Fruit fly (Drosophila melanogaster) whole organism, embryonic: ENCODE data around the gene CheA75a.

ENCODE experiments used
- CG10959 ChIP-seq: fragments of 200-800 bp; sonication (Bioruptor generic); IDR thresholded peaks from 2 replicates; pipeline ENCODE4 v1.3.6; 2022; ENCODE audit warnings: missing biosample characterization, missing genetic modification characterization
- CG11398 ChIP-seq: fragments of 200-800 bp; sonication (Bioruptor generic); optimal IDR thresholded peaks from 2 replicates; lab custom pipeline; 2016; ENCODE audit warnings: missing biosample characterization, missing genetic modification characterization
- CG11723 ChIP-seq: fragments of 200-800 bp; sonication (Bioruptor generic); optimal IDR thresholded peaks from 2 replicates; lab custom pipeline; 2017; ENCODE audit warnings: missing biosample characterization, mild to moderate bottlenecking, missing genetic modification characterization
- CG12942 ChIP-seq: fragments of 200-800 bp; sonication (Bioruptor generic); optimal IDR thresholded peaks from 3 replicates; lab custom pipeline; 2016; ENCODE audit warnings: missing biosample characterization, missing genetic modification characterization
- CG13424 ChIP-seq: fragments of 200-800 bp; sonication (Bioruptor generic); optimal IDR thresholded peaks from 2 replicates; lab custom pipeline; 2019; ENCODE audit warnings: missing biosample characterization, mild to moderate bottlenecking, missing genetic modification characterization, moderate library complexity
- CG14050 ChIP-seq: fragments of 200-800 bp; sonication (Bioruptor generic); IDR thresholded peaks from 3 replicates; pipeline ENCODE4 v1.3.6; 2022; ENCODE audit warnings: missing biosample characterization, missing genetic modification characterization
- CG15601 ChIP-seq: fragments of 200-800 bp; sonication (Bioruptor generic); optimal IDR thresholded peaks from 3 replicates; lab custom pipeline; 2019; ENCODE audit warnings: missing biosample characterization, mild to moderate bottlenecking, missing genetic modification characterization, moderate library complexity
- CG18599 ChIP-seq: fragments of 200-800 bp; sonication (Bioruptor generic); optimal IDR thresholded peaks from 3 replicates; lab custom pipeline; 2017; ENCODE audit warnings: missing biosample characterization, missing genetic modification characterization, mild to moderate bottlenecking, moderate library complexity, missing genetic modification reagents
- CG3065 ChIP-seq: fragments of 200-800 bp; sonication (Bioruptor generic); optimal IDR thresholded peaks from 2 replicates; lab custom pipeline; 2016; ENCODE audit warnings: missing biosample characterization, missing genetic modification characterization
- CG3995 ChIP-seq: fragments of 200-800 bp; sonication (Bioruptor generic); optimal IDR thresholded peaks from 3 replicates; lab custom pipeline; 2016; ENCODE audit warnings: missing biosample characterization, missing genetic modification characterization
- CG4282 ChIP-seq: fragments of 200-800 bp; sonication (Bioruptor generic); optimal IDR thresholded peaks from 2 replicates; lab custom pipeline; 2016; ENCODE audit warnings: missing biosample characterization, missing genetic modification characterization
- CG4328 ChIP-seq: fragments of 200-800 bp; sonication (Bioruptor generic); optimal IDR thresholded peaks from 3 replicates; lab custom pipeline; 2017; ENCODE audit warnings: missing biosample characterization, missing genetic modification reagents, missing genetic modification characterization
- CG6272 ChIP-seq: fragments of 200-800 bp; sonication (Bioruptor generic); IDR thresholded peaks from 2 replicates; pipeline ENCODE4 v1.3.6; 2022; ENCODE audit warnings: missing biosample characterization, missing genetic modification characterization
- CG7839 ChIP-seq: fragments of 200-800 bp; sonication (Bioruptor generic); optimal IDR thresholded peaks from 3 replicates; lab custom pipeline; 2018; ENCODE audit warnings: missing biosample characterization, mild to moderate bottlenecking, missing genetic modification characterization, moderate library complexity
- CG7963 ChIP-seq: fragments of 200-800 bp; sonication (Bioruptor generic); IDR thresholded peaks from 3 replicates; pipeline ENCODE4 v1.3.6; 2022; ENCODE audit warnings: missing biosample characterization, missing genetic modification characterization; ENCODE audit not compliant: partially characterized antibody
- CoRest ChIP-seq: fragments of 200-800 bp; sonication (Bioruptor generic); optimal IDR thresholded peaks from 3 replicates; lab custom pipeline; 2018; ENCODE audit warnings: missing biosample characterization, mild to moderate bottlenecking, missing genetic modification characterization, moderate library complexity
- Dip3 ChIP-seq: fragments of 200-800 bp; sonication (Bioruptor generic); optimal IDR thresholded peaks from 3 replicates; lab custom pipeline; 2016; ENCODE audit warnings: missing biosample characterization, missing genetic modification characterization
- Ets65A ChIP-seq: fragments of 200-800 bp; sonication (Bioruptor generic); peaks from one replicate; lab custom pipeline; 2016; ENCODE audit warnings: missing biosample characterization, missing genetic modification characterization
- Fer3 ChIP-seq: fragments of 200-800 bp; sonication (Bioruptor generic); optimal IDR thresholded peaks from 2 replicates; lab custom pipeline; 2018; ENCODE audit warnings: missing biosample characterization, mild to moderate bottlenecking, missing genetic modification characterization, moderate library complexity
- Hr51 ChIP-seq, 2 experiments: fragments of 200-800 bp; sonication (Bioruptor generic); optimal IDR thresholded peaks; 2 replicates in 1 of 2; 3 replicates in 1 of 2; lab custom pipeline; 2016 to 2018; ENCODE audit warnings: missing biosample characterization in 2 of 2, missing genetic modification characterization in 2 of 2, mild to moderate bottlenecking in 1 of 2, moderate library complexity in 1 of 2
- Kr ChIP-seq: fragments of 200-800 bp; sonication (Bioruptor generic); optimal IDR thresholded peaks from 2 replicates; lab custom pipeline; 2017; ENCODE audit warnings: missing biosample characterization, mild to moderate bottlenecking, missing genetic modification characterization
- MBD-R2 ChIP-seq: fragments of 200-800 bp; sonication (Bioruptor generic); IDR thresholded peaks from 2 replicates; pipeline ENCODE4 v1.3.6; 2022; ENCODE audit warnings: missing biosample characterization, missing genetic modification characterization
- Med ChIP-seq: fragments of 200-800 bp; sonication (Bioruptor generic); peaks from one replicate; lab custom pipeline; 2016; ENCODE audit warnings: missing biosample characterization, missing genetic modification characterization, mild to moderate bottlenecking, inconsistent platforms, moderate library complexity
- Nf-YA ChIP-seq: fragments of 200-800 bp; sonication (Bioruptor generic); IDR thresholded peaks from 2 replicates; pipeline ENCODE4 v1.3.6; 2022; ENCODE audit warnings: missing biosample characterization, missing genetic modification characterization
- PHDP ChIP-seq: fragments of 200-800 bp; sonication (Bioruptor generic); optimal IDR thresholded peaks from 3 replicates; lab custom pipeline; 2018; ENCODE audit warnings: missing biosample characterization, mild to moderate bottlenecking, missing genetic modification characterization, moderate library complexity
- Ssrp ChIP-seq: fragments of 200-800 bp; sonication (Bioruptor generic); optimal IDR thresholded peaks from 2 replicates; lab custom pipeline; 2018; ENCODE audit warnings: missing biosample characterization, mild to moderate bottlenecking, missing genetic modification characterization, moderate library complexity
- abd-A ChIP-seq: fragments of 200-800 bp; sonication (Bioruptor generic); optimal IDR thresholded peaks from 3 replicates; lab custom pipeline; 2019; ENCODE audit warnings: missing biosample characterization, mild to moderate bottlenecking, missing genetic modification characterization, moderate library complexity
- bcd ChIP-seq: fragments of 200-800 bp; sonication (Bioruptor generic); optimal IDR thresholded peaks from 2 replicates; lab custom pipeline; 2017; ENCODE audit warnings: missing biosample characterization, mild to moderate bottlenecking, missing genetic modification characterization
- croc ChIP-seq: fragments of 200-800 bp; sonication (Bioruptor generic); conservative IDR thresholded peaks from 3 replicates; pipeline ENCODE4 v1.3.6; 2022; ENCODE audit warnings: missing biosample characterization, missing genetic modification characterization
- ewg ChIP-seq: fragments of 200-800 bp; sonication (Bioruptor generic); optimal IDR thresholded peaks from 3 replicates; lab custom pipeline; 2017; ENCODE audit warnings: mild to moderate bottlenecking, missing biosample characterization, missing genetic modification reagents, missing genetic modification characterization
- fd102C ChIP-seq: fragments of 200-800 bp; sonication (Bioruptor generic); optimal IDR thresholded peaks from 2 replicates; lab custom pipeline; 2018; ENCODE audit warnings: missing biosample characterization, mild to moderate bottlenecking, missing genetic modification characterization, moderate library complexity
- fd64A ChIP-seq: fragments of 200-800 bp; sonication (Bioruptor generic); optimal IDR thresholded peaks from 3 replicates; lab custom pipeline; 2018; ENCODE audit warnings: missing biosample characterization, mild to moderate bottlenecking, missing genetic modification characterization
- fru ChIP-seq: fragments of >200 bp; optimal IDR thresholded peaks from 2 replicates; lab custom pipeline; 2017
- gce ChIP-seq: fragments of 200-800 bp; sonication (Bioruptor generic); IDR thresholded peaks from 3 replicates; pipeline ENCODE4 v1.3.6; 2022; ENCODE audit warnings: missing biosample characterization, missing genetic modification characterization
- gcm ChIP-seq: fragments of 200-800 bp; sonication (Bioruptor generic); optimal IDR thresholded peaks from 2 replicates; lab custom pipeline; 2019; ENCODE audit warnings: missing biosample characterization, mild to moderate bottlenecking, missing genetic modification characterization, moderate library complexity
- grn ChIP-seq: fragments of 200-800 bp; sonication (Bioruptor generic); optimal IDR thresholded peaks from 3 replicates; lab custom pipeline; 2017; ENCODE audit warnings: missing biosample characterization, missing genetic modification characterization
- her ChIP-seq: fragments of 200-800 bp; sonication (Bioruptor generic); optimal IDR thresholded peaks from 2 replicates; lab custom pipeline; 2016; ENCODE audit warnings: missing biosample characterization, missing genetic modification characterization
- jumu ChIP-seq: fragments of 200-800 bp; sonication (Bioruptor generic); optimal IDR thresholded peaks from 3 replicates; lab custom pipeline; 2016; ENCODE audit warnings: missing biosample characterization, missing genetic modification characterization
- kni ChIP-seq: fragments of 200-800 bp; sonication (Bioruptor generic); optimal IDR thresholded peaks from 3 replicates; lab custom pipeline; 2017; ENCODE audit warnings: mild to moderate bottlenecking, missing biosample characterization, missing genetic modification reagents, missing genetic modification characterization
- lola ChIP-seq, 3 experiments: fragments of >200 bp in 2 of 3; fragments of 200-800 bp in 1 of 3; sonication (Bioruptor generic) in 1 of 3; optimal IDR thresholded peaks; 2 replicates each; lab custom pipeline; 2017 to 2019; ENCODE audit warnings: missing biosample characterization in 3 of 3, missing genetic modification characterization in 3 of 3, mild to moderate bottlenecking in 1 of 3, moderate library complexity in 1 of 3
- lov ChIP-seq, 2 experiments: fragments of 200-800 bp in 1 of 2; fragments of >200 bp in 1 of 2; sonication (Bioruptor generic) in 1 of 2; IDR thresholded peaks in 1 of 2; optimal IDR thresholded peaks in 1 of 2; 2 replicates in 1 of 2; 3 replicates in 1 of 2; pipeline versions ENCODE4 v1.3.6 to Lab custom; 2017 to 2022; ENCODE audit warnings: missing biosample characterization in 1 of 2, missing genetic modification characterization in 1 of 2
- oc ChIP-seq: fragments of 200-800 bp; sonication (Bioruptor generic); optimal IDR thresholded peaks from 2 replicates; lab custom pipeline; 2018; ENCODE audit warnings: missing biosample characterization, mild to moderate bottlenecking, missing genetic modification characterization, moderate library complexity
- org-1 ChIP-seq: fragments of 200-800 bp; sonication (Bioruptor generic); optimal IDR thresholded peaks from 2 replicates; lab custom pipeline; 2017; ENCODE audit warnings: missing biosample characterization, missing genetic modification characterization
- pros ChIP-seq: fragments of 200-800 bp; sonication (Bioruptor generic); optimal IDR thresholded peaks from 3 replicates; lab custom pipeline; 2019; ENCODE audit warnings: missing biosample characterization, mild to moderate bottlenecking, missing genetic modification characterization, moderate library complexity
- sens ChIP-seq: fragments of 200-800 bp; sonication (Bioruptor generic); peaks from one replicate; lab custom pipeline; 2016; ENCODE audit warnings: missing biosample characterization, missing genetic modification characterization
- sim ChIP-seq: fragments of 200-800 bp; sonication (Bioruptor generic); IDR thresholded peaks from 2 replicates; pipeline ENCODE4 v1.3.6; 2022; ENCODE audit warnings: missing biosample characterization, missing genetic modification characterization
- slou ChIP-seq: fragments of 200-800 bp; sonication (Bioruptor generic); optimal IDR thresholded peaks from 3 replicates; lab custom pipeline; 2016; ENCODE audit warnings: missing biosample characterization, missing genetic modification characterization
- tgo ChIP-seq: fragments of 200-800 bp; sonication (Bioruptor generic); IDR thresholded peaks from 3 replicates; pipeline ENCODE4 v1.3.6; 2022; ENCODE audit warnings: missing biosample characterization, missing genetic modification characterization
- wdn ChIP-seq: fragments of 200-800 bp; sonication (Bioruptor generic); IDR thresholded peaks from 2 replicates; pipeline ENCODE4 v1.3.6; 2022; ENCODE audit warnings: missing biosample characterization, missing genetic modification characterization

The CheA75a gene

DNA sequence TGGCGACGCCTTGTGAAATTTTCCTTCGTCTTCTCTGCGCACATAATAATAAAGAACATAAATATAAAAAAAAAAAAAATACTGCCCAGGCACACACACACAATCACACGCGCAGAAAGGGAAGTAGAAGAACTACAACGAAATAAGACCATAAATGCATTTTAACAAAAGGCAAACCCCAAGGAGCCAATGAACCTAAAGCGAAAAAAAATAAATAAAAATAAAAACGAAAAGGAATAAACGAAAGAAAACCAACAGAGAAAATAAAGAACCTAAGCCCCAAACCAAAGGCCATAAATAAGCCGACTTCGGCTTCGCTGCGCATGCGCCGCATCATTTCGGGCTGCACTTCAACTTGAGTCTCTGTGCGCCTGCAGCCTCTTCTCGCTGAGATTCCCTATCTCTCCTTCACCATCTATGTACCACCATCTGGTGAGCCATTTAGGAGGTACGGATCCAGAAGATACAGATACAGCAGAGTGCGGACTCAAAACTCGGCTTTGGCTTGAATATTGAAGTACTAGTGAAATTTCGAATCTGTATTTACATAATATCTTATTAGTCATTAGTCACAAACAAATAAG lies 30.5 kb upstream of the CheA75a start (continued):
- peak; percentile 22 for TF ChIP-seq pros (GFP tag; lab: Kevin White, UChicago)
- no peak for TF ChIP-seq CG18599 (GFP tag; lab: Kevin White, UChicago)
- no peak for TF ChIP-seq croc
- TF ChIP-seq wdn (GFP tag; lab: Robert Waterston, UW) = no peak
- no peak for TF ChIP-seq fd102C (GFP tag; lab: Kevin White, UChicago)
- no peak for TF ChIP-seq bcd
- TF ChIP-seq lov (optimal IDR thresholded peaks at IDR 0.05; lab: Kevin White, UChicago) = no peak
- no peak for TF ChIP-seq lov (GFP tag; IDR thresholded peaks at IDR 0.05; lab: Robert Waterston, UW)
- TF ChIP-seq CG12942 (GFP tag; lab: Kevin White, UChicago) = no peak
- TF ChIP-seq CG3995 = no peak
- TF ChIP-seq PHDP (tag; lab: Kevin White, UChicago) = no peak
- TF ChIP-seq Fer3 (tag; lab: Kevin White, UChicago) = no peak
- TF ChIP-seq CG3065 = no peak
- no peak for TF ChIP-seq CG7963
- no peak for TF ChIP-seq gce (GFP tag; lab: Robert Waterston, UW)
- TF ChIP-seq kni (GFP tag; lab: Kevin White, UChicago) = peak; percentile 18
- TF ChIP-seq abd-A (tag; lab: Kevin White, UChicago) = no peak
- no peak for TF ChIP-seq Dip3 (GFP tag; lab: Kevin White, UChicago)
- peak; percentile 18 for TF ChIP-seq Kr (GFP tag; lab: Kevin White, UChicago)
- TF ChIP-seq jumu (GFP tag; lab: Kevin White, UChicago) = no peak
- TF ChIP-seq CG7839 = no peak
- TF ChIP-seq gcm (GFP tag; lab: Kevin White, UChicago) = no peak
- no peak for TF ChIP-seq slou (GFP tag; lab: Kevin White, UChicago)
- no peak for TF ChIP-seq org-1 (GFP tag; lab: Kevin White, UChicago)
- no peak for TF ChIP-seq MBD-R2

DNA sequence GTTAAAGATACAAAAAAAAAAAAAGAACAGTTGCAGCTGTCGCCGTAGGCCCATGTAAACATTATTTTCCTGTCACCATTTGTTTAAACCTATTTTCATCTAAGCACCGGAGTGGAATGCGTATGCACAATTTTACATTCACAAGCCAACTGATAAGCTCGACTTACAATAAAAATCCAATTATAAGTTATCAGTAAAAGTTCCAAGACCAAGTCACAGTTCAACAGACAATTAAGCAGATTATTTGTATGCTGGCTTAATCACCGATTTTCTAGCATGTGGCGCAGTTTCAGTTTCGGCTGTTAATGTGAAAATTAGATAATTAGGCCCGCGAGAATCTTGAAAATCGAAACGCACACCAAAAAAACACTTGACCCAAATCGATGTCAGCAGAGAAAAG lies 29.6 kb upstream of the CheA75a start:
- TF ChIP-seq lola (GFP tag; optimal IDR thresholded peaks at IDR 0.05; lab: Kevin White, UChicago) (no peak), fd102C (GFP tag; lab: Kevin White, UChicago) (no peak), CG11723 (no peak), Ets65A (GFP tag; lab: Kevin White, UChicago) (peak; percentile 17), oc (tag; lab: Kevin White, UChicago) (peak; percentile 38)

DNA sequence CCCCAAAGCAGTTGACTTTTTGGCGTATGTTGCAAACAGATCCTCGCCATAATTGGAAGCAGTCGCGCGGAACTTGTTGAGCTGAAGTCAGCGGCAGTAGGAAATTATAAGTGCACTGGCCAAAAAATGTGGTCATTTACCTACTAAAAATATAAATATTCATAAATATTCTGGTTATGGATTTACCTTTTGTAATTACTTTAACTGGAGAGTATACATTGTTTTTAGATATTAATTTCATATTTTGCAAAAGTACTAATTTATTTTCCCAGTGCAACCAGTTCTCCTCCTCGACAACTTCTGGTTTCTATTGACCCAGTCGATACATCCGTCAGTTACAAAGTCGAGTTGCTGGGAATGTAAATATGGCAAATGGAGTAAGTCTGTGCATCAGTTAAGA lies 28.5 kb upstream of the CheA75a start:
- TF ChIP-seq jumu (GFP tag; lab: Kevin White, UChicago) (no peak), CG11398 (GFP tag; lab: Kevin White, UChicago) (no peak), Med (GFP tag; lab: Kevin White, UChicago) (peak; percentile 36), CG13424 (tag; lab: Kevin White, UChicago) (peak; percentile 20), CG4328 (no peak), CG10959 (GFP tag; lab: Robert Waterston, UW) (peak; percentile 71), CG4282 (no peak), grn (no peak), CG14050 (GFP tag; lab: Robert Waterston, UW) (no peak), fd64A (no peak), CoRest (no peak), Hr51 (GFP tag; optimal IDR thresholded peaks at IDR 0.05; lab: Kevin White, UChicago) (peak in 1 of 2 experiments; percentile 7), fru (no peak), sens (GFP tag; lab: Kevin White, UChicago) (peak; percentile 74), her (no peak), CG15601 (tag; lab: Kevin White, UChicago) (peak; percentile 2), CG7839 (peak; percentile 43), CG6272 (GFP tag; lab: Robert Waterston, UW) (no peak), sim (GFP tag; lab: Robert Waterston, UW) (peak; percentile 42; the same call in 1 of the 2 replicates), Nf-YA (GFP tag; lab: Robert Waterston, UW) (no peak), tgo (GFP tag; lab: Robert Waterston, UW) (no peak), Ssrp (tag; lab: Kevin White, UChicago) (peak; percentile 43), ewg (peak; percentile 4)
